Fruit fly (Drosophila melanogaster): Measurements from ENCODE around the gene CG9130.

DNA sequence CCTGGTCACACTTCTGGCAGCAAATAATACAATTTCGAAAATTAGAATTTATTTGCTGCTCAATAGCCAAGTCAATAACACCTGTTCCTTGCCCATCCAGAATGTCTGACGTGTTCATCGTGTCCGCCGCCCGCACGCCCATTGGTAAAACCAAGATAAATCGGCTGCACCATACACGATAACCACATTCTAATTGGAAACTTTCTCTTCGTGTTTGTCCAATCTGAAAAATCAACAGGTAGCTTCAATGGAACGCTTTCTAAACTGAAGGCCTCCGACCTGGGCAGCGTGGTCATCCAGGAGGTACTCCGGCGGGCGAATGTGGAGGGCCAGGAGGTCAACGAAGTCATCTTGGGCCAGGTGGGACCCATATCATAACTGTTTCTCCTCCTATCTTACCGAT is 51.1 kb downstream of the CG9130 start:
- TF ChIP-seq ey (GFP tag; optimal IDR thresholded peaks at IDR 0.05) (no peak), Dif (GFP tag; optimal IDR thresholded peaks at IDR 0.05; ENCODE audit: partially characterized antibody) (no peak), OdsH (GFP tag; optimal IDR thresholded peaks at IDR 0.05) (no peak)

Measured in whole organism, wandering third instar larva.